Worm (Caenorhabditis elegans) whole organism, young adult: Measurements from ENCODE around the gene R13D11.4.

Experiments used
- B0261.1 ChIP-seq: sonication (generic microtip); optimal IDR thresholded peaks from 2 replicates; lab custom pipeline; 2016; ENCODE audit warnings: mild to moderate bottlenecking, missing genetic modification characterization, moderate library complexity, missing compliant biosample characterization
- F22D6.2 ChIP-seq: sonication (generic microtip); optimal IDR thresholded peaks from 2 replicates; lab custom pipeline; 2016; ENCODE audit warnings: mild to moderate bottlenecking, missing genetic modification characterization, missing compliant biosample characterization
- F33H1.4 ChIP-seq: fragments of 200-800 bp; sonication (Bioruptor generic); IDR thresholded peaks from 2 replicates; pipeline ENCODE4 v1.3.6; 2022; ENCODE audit warnings: missing genetic modification reagents, missing genetic modification characterization, missing compliant biosample characterization
- F39B2.1 ChIP-seq: fragments of 200-800 bp; sonication (Bioruptor generic); IDR thresholded peaks from 2 replicates; pipeline ENCODE4 v1.3.6; 2022; ENCODE audit warnings: missing genetic modification reagents, missing genetic modification characterization, missing compliant biosample characterization
- Y53G8AR.9 ChIP-seq: fragments of 200-800 bp; sonication (Bioruptor generic); conservative IDR thresholded peaks from 2 replicates; pipeline ENCODE4 v1.3.6; 2022; ENCODE audit warnings: missing genetic modification reagents, missing genetic modification characterization, missing compliant biosample characterization
- atf-7 ChIP-seq: sonication (generic microtip); optimal IDR thresholded peaks from 2 replicates; lab custom pipeline; 2017; ENCODE audit warnings: mild to moderate bottlenecking, missing genetic modification characterization, missing compliant biosample characterization
- attf-6 ChIP-seq: fragments of 200-800 bp; sonication (Bioruptor generic); IDR thresholded peaks from 2 replicates; pipeline ENCODE4 v1.3.6; 2022; ENCODE audit warnings: missing genetic modification reagents, missing genetic modification characterization, missing compliant biosample characterization
- bed-2 ChIP-seq: fragments of 200-800 bp; sonication (Bioruptor generic); IDR thresholded peaks from 2 replicates; pipeline ENCODE4 v1.3.6; 2022; ENCODE audit warnings: missing genetic modification reagents, missing genetic modification characterization, missing compliant biosample characterization
- ceh-100 ChIP-seq: fragments of 200-800 bp; sonication (Bioruptor generic); IDR thresholded peaks from 2 replicates; pipeline ENCODE4 v1.3.6; 2022; ENCODE audit warnings: missing genetic modification reagents, missing genetic modification characterization, missing compliant biosample characterization
- egl-44 ChIP-seq: fragments of 200-800 bp; sonication (Bioruptor generic); IDR thresholded peaks from 2 replicates; pipeline ENCODE4 v1.3.6; 2022; ENCODE audit warnings: missing genetic modification reagents, missing genetic modification characterization, missing compliant biosample characterization
- ekl-4 ChIP-seq: fragments of 200-800 bp; sonication (Bioruptor generic); IDR thresholded peaks from 2 replicates; pipeline ENCODE4 v1.3.6; 2022; ENCODE audit warnings: missing genetic modification reagents, missing genetic modification characterization, missing compliant biosample characterization
- him-1 ChIP-seq: sonication (generic microtip); optimal IDR thresholded peaks from 2 replicates; lab custom pipeline; 2016; ENCODE audit warnings: missing genotype, missing genetic modification reagents, missing genetic modification characterization, missing compliant biosample characterization
- hmg-1.2 ChIP-seq: fragments of 200-800 bp; sonication (Bioruptor generic); IDR thresholded peaks from 2 replicates; pipeline ENCODE4 v1.3.6; 2022; ENCODE audit warnings: missing genetic modification reagents, missing genetic modification characterization, missing compliant biosample characterization
- hsf-1 ChIP-seq: fragments of 200-800 bp; sonication (Bioruptor generic); IDR thresholded peaks from 2 replicates; pipeline ENCODE4 v1.3.6; 2022; ENCODE audit warnings: missing genetic modification reagents, missing genetic modification characterization, missing compliant biosample characterization
- madf-8 ChIP-seq: fragments of 200-800 bp; sonication (Bioruptor generic); conservative IDR thresholded peaks from 2 replicates; pipeline ENCODE4 v1.3.6; 2022; ENCODE audit warnings: missing genetic modification reagents, missing genetic modification characterization, missing compliant biosample characterization
- mcd-1 ChIP-seq: fragments of 200-800 bp; sonication (Bioruptor generic); IDR thresholded peaks from 2 replicates; pipeline ENCODE4 v1.3.6; 2022; ENCODE audit warnings: missing genetic modification reagents, missing genetic modification characterization, missing compliant biosample characterization
- nhr-80 ChIP-seq: sonication (generic microtip); optimal IDR thresholded peaks from 2 replicates; lab custom pipeline; 2016; ENCODE audit warnings: missing genetic modification characterization, missing compliant biosample characterization
- sdz-38 ChIP-seq: sonication (generic microtip); optimal IDR thresholded peaks from 2 replicates; lab custom pipeline; 2016; ENCODE audit warnings: missing genotype, missing genetic modification characterization, missing compliant biosample characterization
- sea-2 ChIP-seq: fragments of 200-800 bp; sonication (Bioruptor generic); IDR thresholded peaks from 2 replicates; pipeline ENCODE4 v1.3.6; 2022; ENCODE audit warnings: missing genetic modification characterization, missing compliant biosample characterization
- snpc-3.4 ChIP-seq: sonication (generic microtip); optimal IDR thresholded peaks from 2 replicates; lab custom pipeline; 2017; ENCODE audit warnings: missing genetic modification characterization, mild to moderate bottlenecking, missing compliant biosample characterization, antibody characterized with exemption, moderate library complexity, missing genotype, missing genetic modification reagents
- snpc-4 ChIP-seq, 5 experiments: fragments of 150-350 bp in 1 of 5; sonication (generic microtip) in 4 of 5; optimal IDR thresholded peaks; 2 replicates each; lab custom pipeline; 2014 to 2018; ENCODE audit warnings: missing genetic modification characterization in 5 of 5, missing biosample characterization in 3 of 5, antibody characterized with exemption in 2 of 5, mild to moderate bottlenecking in 2 of 5, missing compliant biosample characterization in 2 of 5, missing genotype in 2 of 5, moderate library complexity in 2 of 5, missing genetic modification reagents in 1 of 5
- unc-62 ChIP-seq: fragments of 150-350 bp; optimal IDR thresholded peaks from 2 replicates; lab custom pipeline; 2014; ENCODE audit warnings: missing biosample characterization, missing genetic modification reagents, missing genetic modification characterization
- xnd-1 ChIP-seq: sonication (generic microtip); optimal IDR thresholded peaks from 2 replicates; lab custom pipeline; 2016; ENCODE audit warnings: missing genotype, missing genetic modification reagents, missing genetic modification characterization, missing compliant biosample characterization

The R13D11.4 gene

ce11 chrV:858841-859456 is 48.3 kb downstream of the R13D11.4 start (continued):
- TF ChIP-seq hmg-1.2 (GFP tag; lab: Robert Waterston, UW): peak; percentile 98
- 0 out of 2 replicates have a peak, but pooled peaks have one; percentile 31 for TF ChIP-seq attf-6 (GFP tag; lab: Robert Waterston, UW)
- TF ChIP-seq snpc-3.4: peak; percentile 86
- no peak for TF ChIP-seq bed-2 (GFP tag; lab: Robert Waterston, UW)
- TF ChIP-seq mcd-1 (GFP tag; lab: Robert Waterston, UW): peak; percentile 69
- peak; percentile 54 for TF ChIP-seq madf-8 (GFP tag; lab: Robert Waterston, UW)
- TF ChIP-seq F33H1.4: 0 out of 2 replicates have a peak, but pooled peaks have one; percentile 17
- TF ChIP-seq egl-44 (GFP tag; lab: Robert Waterston, UW): 0 out of 2 replicates have a peak, but pooled peaks have one; percentile 36
- no peak for TF ChIP-seq sdz-38 (tag; lab: Kevin White, UChicago)
- no peak for TF ChIP-seq F39B2.1
- TF ChIP-seq ekl-4 (GFP tag; lab: Robert Waterston, UW): peak; percentile 38; the same call in 1 of the 2 replicates
- no peak for TF ChIP-seq atf-7 (tag; lab: Kevin White, UChicago)
- no peak for TF ChIP-seq F22D6.2 (tag; lab: Kevin White, UChicago)
- TF ChIP-seq nhr-80 (tag; lab: Kevin White, UChicago): no peak
- peak; percentile 85 for TF ChIP-seq him-1
- TF ChIP-seq snpc-4 (GFP tag; optimal IDR thresholded peaks at IDR 0.05; lab: Kevin White, UChicago): peak; percentile 88
- peak; percentile 89 to 99 (median 93) for TF ChIP-seq snpc-4 (tag; optimal IDR thresholded peaks at IDR 0.05; lab: Kevin White, UChicago)
- TF ChIP-seq xnd-1: peak; percentile 32
- peak; percentile 55 for TF ChIP-seq B0261.1 (tag; lab: Kevin White, UChicago)
- TF ChIP-seq ceh-100: peak; percentile 46; the same call in 1 of the 2 replicates
- peak; percentile 66; the same call in 1 of the 2 replicates for TF ChIP-seq hsf-1 (GFP tag; lab: Robert Waterston, UW)
- no peak for TF ChIP-seq unc-62 (GFP tag; lab: Kevin White, UChicago)
- 0 out of 2 replicates have a peak, but pooled peaks have one; percentile 51 for TF ChIP-seq Y53G8AR.9
- peak; percentile 64; the same call in 1 of the 2 replicates for TF ChIP-seq sea-2 (GFP tag; lab: Robert Waterston, UW)
